Worm (Caenorhabditis elegans): Measurements from ENCODE around the gene F38A1.13.

The F38A1.13 gene

DNA sequence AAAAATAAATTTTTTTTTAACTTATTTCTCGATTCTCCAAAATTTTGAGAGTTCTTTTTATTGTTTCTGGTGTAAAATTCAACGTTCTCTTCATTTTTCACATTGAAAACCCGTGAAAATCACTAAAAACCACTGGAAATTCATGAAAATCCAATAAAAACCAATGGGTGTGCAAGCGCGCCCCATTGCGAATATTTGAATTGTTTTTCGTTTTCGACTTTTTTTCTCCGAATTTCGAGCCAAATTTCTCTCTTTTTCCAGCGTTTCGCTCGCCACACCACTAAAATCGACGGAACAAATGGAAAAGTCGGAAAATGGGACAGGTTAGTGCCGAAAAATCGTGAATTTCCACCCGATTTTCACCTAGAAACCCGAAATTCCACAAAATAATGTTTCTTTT is 45.3 kb downstream of the F38A1.13 start:
- no peak for TF ChIP-seq unc-62 (GFP tag; optimal IDR thresholded peaks at IDR 0.05)
